Worm (Caenorhabditis elegans) whole organism, early embryonic: Measurements from ENCODE around the gene R07E5.11.

Experiments
- B0310.2 ChIP-seq: sonication (generic microtip); optimal IDR thresholded peaks from 2 replicates; lab custom pipeline; 2016; ENCODE audit warnings: mild to moderate bottlenecking, missing genetic modification characterization, missing compliant biosample characterization
- F13C5.2 ChIP-seq: sonication (generic microtip); optimal IDR thresholded peaks from 2 replicates; lab custom pipeline; 2017; ENCODE audit warnings: mild to moderate bottlenecking, missing genetic modification characterization, inconsistent platforms, missing compliant biosample characterization
- aly-1 ChIP-seq: sonication (generic microtip); optimal IDR thresholded peaks from 2 replicates; lab custom pipeline; 2016; ENCODE audit warnings: missing genetic modification characterization, missing compliant biosample characterization
- ama-1 ChIP-seq: fragments of 150-350 bp; optimal IDR thresholded peaks from 2 replicates; lab custom pipeline; 2014
- ceh-13 ChIP-seq: fragments of 200-800 bp; sonication (Bioruptor generic); optimal IDR thresholded peaks from 2 replicates; lab custom pipeline; 2018; ENCODE audit warnings: mild to moderate bottlenecking, missing genetic modification characterization, missing compliant biosample characterization
- ceh-36 ChIP-seq: sonication (generic microtip); optimal IDR thresholded peaks from 2 replicates; lab custom pipeline; 2016; ENCODE audit warnings: missing genetic modification characterization, inconsistent platforms, missing compliant biosample characterization
- ets-7 ChIP-seq: sonication (generic microtip); optimal IDR thresholded peaks from 2 replicates; lab custom pipeline; 2016; ENCODE audit warnings: missing genotype, missing genetic modification characterization, missing compliant biosample characterization
- flt-1 ChIP-seq: fragments of 200-800 bp; sonication (Bioruptor generic); IDR thresholded peaks from 2 replicates; pipeline ENCODE4 v1.3.6; 2022; ENCODE audit warnings: missing genetic modification characterization, missing compliant biosample characterization
- hmbx-1 ChIP-seq: sonication (generic microtip); optimal IDR thresholded peaks from 2 replicates; lab custom pipeline; 2016; ENCODE audit warnings: mild to moderate bottlenecking, missing genetic modification characterization, missing compliant biosample characterization
- hmg-4 ChIP-seq: fragments of 200-800 bp; sonication (Bioruptor generic); optimal IDR thresholded peaks from 2 replicates; lab custom pipeline; 2018; ENCODE audit warnings: mild to moderate bottlenecking, missing genetic modification characterization, missing compliant biosample characterization
- hnd-1 ChIP-seq: sonication (generic microtip); optimal IDR thresholded peaks from 2 replicates; lab custom pipeline; 2016; ENCODE audit warnings: missing genetic modification characterization, missing compliant biosample characterization
- pes-1 ChIP-seq: fragments of 200-800 bp; sonication (Bioruptor generic); IDR thresholded peaks from 2 replicates; pipeline ENCODE4 v1.3.6; 2022; ENCODE audit warnings: missing genetic modification reagents, missing genetic modification characterization, missing compliant biosample characterization
- scrt-1 ChIP-seq: fragments of 200-800 bp; sonication (Bioruptor generic); IDR thresholded peaks from 2 replicates; pipeline ENCODE4 v1.3.6; 2022; ENCODE audit warnings: missing genetic modification characterization, missing compliant biosample characterization
- sea-1 ChIP-seq: fragments of 200-800 bp; sonication (Bioruptor generic); conservative IDR thresholded peaks from 2 replicates; pipeline ENCODE4 v1.3.6; 2022; ENCODE audit warnings: missing genetic modification characterization, missing compliant biosample characterization
- tbx-11 ChIP-seq: fragments of 200-800 bp; sonication (Bioruptor generic); IDR thresholded peaks from 2 replicates; pipeline ENCODE4 v1.3.6; 2022; ENCODE audit warnings: missing genetic modification characterization, missing compliant biosample characterization
- tbx-37 ChIP-seq: fragments of 200-800 bp; sonication (Bioruptor generic); conservative IDR thresholded peaks from 2 replicates; pipeline ENCODE4 v1.3.6; 2022; ENCODE audit warnings: missing genetic modification reagents, missing genetic modification characterization, missing compliant biosample characterization
- tra-4 ChIP-seq: sonication (generic microtip); optimal IDR thresholded peaks from 2 replicates; lab custom pipeline; 2017; ENCODE audit warnings: missing genetic modification characterization, missing compliant biosample characterization

Gene R07E5.11

ce11 chrIII:4379717-4380116 is 35.3 kb downstream of the R07E5.11 start, which contains the start of gene B0284.3:
TSS of gene B0284.3 (minus strand) at chrIII:4379817.
- TF ChIP-seq ets-7 (tag; lab: Kevin White, UChicago) = no peak
- no peak for TF ChIP-seq tbx-37 (GFP tag; lab: Robert Waterston, UW)
- TF ChIP-seq hnd-1 = no peak
- no peak for TF ChIP-seq ceh-36 (tag; lab: Kevin White, UChicago)
- no peak for TF ChIP-seq pes-1 (GFP tag; lab: Robert Waterston, UW)
- no peak for TF ChIP-seq aly-1
- TF ChIP-seq ama-1 (lab: Kevin White, UChicago) = no peak
- TF ChIP-seq hmg-4 (GFP tag; lab: Kevin White, UChicago) = no peak
- no peak for TF ChIP-seq scrt-1 (GFP tag; lab: Robert Waterston, UW)
- TF ChIP-seq F13C5.2 (tag; lab: Kevin White, UChicago) = no peak
- no peak for TF ChIP-seq ceh-13 (GFP tag; lab: Kevin White, UChicago)
- TF ChIP-seq hmbx-1 = no peak
- no peak for TF ChIP-seq tbx-11 (GFP tag; lab: Robert Waterston, UW)

- TF ChIP-seq aly-1 (peak; percentile 55), hnd-1 (peak; percentile 36), flt-1 (GFP tag; lab: Robert Waterston, UW) (peak; percentile 41), hmbx-1 (peak; percentile 34), pes-1 (GFP tag; lab: Robert Waterston, UW) (peak; percentile 77), B0310.2 (tag; lab: Kevin White, UChicago) (peak; percentile 71), scrt-1 (GFP tag; lab: Robert Waterston, UW) (peak; percentile 75), tbx-37 (GFP tag; lab: Robert Waterston, UW) (peak; percentile 67), sea-1 (GFP tag; lab: Robert Waterston, UW) (peak; percentile 70; the same call in 1 of the 2 replicates), F13C5.2 (tag; lab: Kevin White, UChicago) (peak; percentile 47), hmg-4 (GFP tag; lab: Kevin White, UChicago) (peak; percentile 91), ceh-36 (tag; lab: Kevin White, UChicago) (peak; percentile 66)
Observed at ce11 chrIII:4378600-4379293, 36.3 kb downstream of the R07E5.11 start.

ce11 chrIII:4374854-4375253 is 40.2 kb downstream of the R07E5.11 start, which contains the start of gene pals-26:
TSS of gene pals-26 (plus strand) at chrIII:4375154.
- TF ChIP-seq F13C5.2 (tag; lab: Kevin White, UChicago) (no peak), ets-7 (tag; lab: Kevin White, UChicago) (no peak), flt-1 (GFP tag; lab: Robert Waterston, UW) (no peak), ceh-36 (tag; lab: Kevin White, UChicago) (no peak)

ce11 chrIII:4372894-4373293 is 42.1 kb downstream of the R07E5.11 start:
- no peak for TF ChIP-seq aly-1
- TF ChIP-seq ets-7 (tag; lab: Kevin White, UChicago) = no peak
- TF ChIP-seq flt-1 (GFP tag; lab: Robert Waterston, UW) = no peak
- no peak for TF ChIP-seq hmg-4 (GFP tag; lab: Kevin White, UChicago)
- no peak for TF ChIP-seq hmbx-1
- no peak for TF ChIP-seq ama-1 (lab: Kevin White, UChicago)
- TF ChIP-seq sea-1 (GFP tag; lab: Robert Waterston, UW) = no peak
- TF ChIP-seq ceh-13 (GFP tag; lab: Kevin White, UChicago) = no peak
- TF ChIP-seq hnd-1 = no peak
- TF ChIP-seq tra-4 (tag; lab: Kevin White, UChicago) = no peak

DNA sequence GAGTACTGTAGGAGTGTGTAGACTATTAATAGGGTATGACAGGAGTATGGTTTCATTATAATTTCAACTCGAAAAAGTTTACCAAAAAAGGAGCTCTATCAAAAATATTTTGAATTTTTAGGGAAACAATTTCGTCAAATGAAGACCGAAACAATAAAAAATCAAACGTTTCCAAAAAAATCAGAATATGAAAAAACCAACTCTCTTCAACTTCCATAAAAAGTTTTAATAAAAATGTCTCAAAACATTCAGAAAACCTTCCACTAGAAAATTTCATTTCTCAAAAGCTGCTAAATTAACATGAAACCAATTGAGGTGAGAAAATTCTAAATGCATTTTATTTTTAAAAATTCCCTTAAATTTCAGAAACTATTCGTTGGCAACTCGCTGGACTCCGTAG is 44.5 kb downstream of the R07E5.11 start, which contains the start of gene ckb-3:
Gene ckb-3 (plus strand): TSS at position 301 of the 400 bp plus-strand sequence.
- TF ChIP-seq flt-1 (GFP tag; lab: Robert Waterston, UW) (no peak), B0310.2 (tag; lab: Kevin White, UChicago) (no peak), sea-1 (GFP tag; lab: Robert Waterston, UW) (no peak), ceh-13 (GFP tag; lab: Kevin White, UChicago) (no peak), F13C5.2 (tag; lab: Kevin White, UChicago) (no peak), ceh-36 (tag; lab: Kevin White, UChicago) (no peak), tra-4 (tag; lab: Kevin White, UChicago) (no peak), ama-1 (lab: Kevin White, UChicago) (no peak)

DNA sequence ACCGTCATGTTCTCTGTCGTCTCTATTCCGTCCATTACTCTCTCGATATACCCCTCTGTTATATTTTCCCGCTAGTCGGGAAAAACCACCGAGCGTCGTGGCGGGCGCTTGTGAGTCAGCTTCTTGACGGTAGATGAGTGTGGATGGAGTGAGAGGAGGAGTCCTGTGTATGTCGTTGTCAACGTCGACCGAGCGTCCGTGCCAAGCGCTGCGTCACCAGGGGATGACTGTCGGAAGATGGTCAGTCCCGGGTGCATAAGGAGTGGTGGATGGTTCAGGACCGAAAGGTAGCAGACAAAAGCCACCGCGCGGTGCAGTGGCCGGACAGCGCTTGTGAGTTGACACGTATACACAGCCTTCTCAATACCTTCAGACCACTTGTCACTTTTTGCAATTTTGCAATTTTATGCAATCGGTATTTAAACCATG is 45.6 kb downstream of the R07E5.11 start:
- TF ChIP-seq flt-1 (GFP tag; lab: Robert Waterston, UW) = peak; percentile 85
- peak; percentile 23 for TF ChIP-seq ceh-36 (tag; lab: Kevin White, UChicago)
- peak; percentile 77 for TF ChIP-seq tbx-11 (GFP tag; lab: Robert Waterston, UW)
- peak; percentile 89 for TF ChIP-seq pes-1 (GFP tag; lab: Robert Waterston, UW)
- peak; percentile 75 for TF ChIP-seq hmg-4 (GFP tag; lab: Kevin White, UChicago)
- peak; percentile 87 for TF ChIP-seq aly-1
- TF ChIP-seq B0310.2 (tag; lab: Kevin White, UChicago) = peak; percentile 1
- TF ChIP-seq hmbx-1 = peak; percentile 40
- peak; percentile 40 for TF ChIP-seq ets-7 (tag; lab: Kevin White, UChicago)
- TF ChIP-seq scrt-1 (GFP tag; lab: Robert Waterston, UW) = peak; percentile 86
- TF ChIP-seq sea-1 (GFP tag; lab: Robert Waterston, UW) = peak; percentile 75; the same call in 1 of the 2 replicates
- peak; percentile 22 for TF ChIP-seq ceh-13 (GFP tag; lab: Kevin White, UChicago)
- peak; percentile 84 for TF ChIP-seq F13C5.2 (tag; lab: Kevin White, UChicago)
- TF ChIP-seq tbx-37 (GFP tag; lab: Robert Waterston, UW) = peak; percentile 82

- TF ChIP-seq flt-1 (GFP tag; lab: Robert Waterston, UW) (no peak), tra-4 (tag; lab: Kevin White, UChicago) (no peak), hmbx-1 (no peak), aly-1 (no peak), tbx-37 (GFP tag; lab: Robert Waterston, UW) (no peak), ets-7 (tag; lab: Kevin White, UChicago) (no peak), F13C5.2 (tag; lab: Kevin White, UChicago) (no peak), sea-1 (GFP tag; lab: Robert Waterston, UW) (no peak)
Observed at ce11 chrIII:4367649-4368048, 47.4 kb downstream of the R07E5.11 start, which contains the start of gene ckb-2. TSS of gene ckb-2 (plus strand) at chrIII:4367949.
